Worm (Caenorhabditis elegans) whole organism, L3 larva: ENCODE measurements around the gene gtap-1.

Experiments used
- ZK546.5 ChIP-seq: sonication (generic microtip); optimal IDR thresholded peaks from 2 replicates; lab custom pipeline; 2017; ENCODE audit warnings: missing biosample characterization, missing genetic modification characterization
- aly-2 ChIP-seq: fragments of 150-350 bp; optimal IDR thresholded peaks from 2 replicates; lab custom pipeline; 2014; ENCODE audit warnings: missing biosample characterization, missing genetic modification characterization
- ceh-28 ChIP-seq: fragments of 150-350 bp; optimal IDR thresholded peaks from 2 replicates; lab custom pipeline; 2014; ENCODE audit warnings: missing biosample characterization, missing genetic modification reagents, missing genetic modification characterization
- ceh-82 ChIP-seq: fragments of 150-350 bp; optimal IDR thresholded peaks from 2 replicates; lab custom pipeline; 2014; ENCODE audit warnings: missing biosample characterization, missing genetic modification characterization
- egl-27 ChIP-seq: sonication (generic microtip); optimal IDR thresholded peaks from 4 replicates; lab custom pipeline; 2017; ENCODE audit warnings: missing biosample characterization, missing genetic modification reagents, missing genetic modification characterization
- elt-2 ChIP-seq: sonication (generic microtip); optimal IDR thresholded peaks from 2 replicates; lab custom pipeline; 2016; ENCODE audit warnings: missing genetic modification reagents, mild to moderate bottlenecking, missing genetic modification characterization, missing compliant biosample characterization
- eor-1 ChIP-seq, 2 experiments: fragments of 150-350 bp; optimal IDR thresholded peaks; 2 replicates each; lab custom pipeline; 2014 to 2018; ENCODE audit warnings: missing biosample characterization in 2 of 2, missing genetic modification characterization in 2 of 2
- fkh-10 ChIP-seq: sonication (generic microtip); optimal IDR thresholded peaks from 2 replicates; lab custom pipeline; 2017; ENCODE audit warnings: missing biosample characterization, missing genetic modification reagents, missing genetic modification characterization
- fkh-2 ChIP-seq: fragments of 150-350 bp; optimal IDR thresholded peaks from 2 replicates; lab custom pipeline; 2014; ENCODE audit warnings: missing biosample characterization, missing genetic modification reagents, missing genetic modification characterization
- hmg-11 ChIP-seq: sonication (generic microtip); optimal IDR thresholded peaks from 2 replicates; lab custom pipeline; 2016; ENCODE audit warnings: missing genetic modification characterization, missing compliant biosample characterization
- lin-15B ChIP-seq: fragments of 150-350 bp; optimal IDR thresholded peaks from 2 replicates; lab custom pipeline; 2014; ENCODE audit warnings: missing biosample characterization, missing genetic modification characterization
- lin-39 ChIP-seq: fragments of 150-350 bp; optimal IDR thresholded peaks from 2 replicates; lab custom pipeline; 2018; ENCODE audit warnings: missing biosample characterization, missing genetic modification reagents, missing genetic modification characterization
- lsy-12 ChIP-seq: sonication (generic microtip); optimal IDR thresholded peaks from 2 replicates; lab custom pipeline; 2016; ENCODE audit warnings: mild to moderate bottlenecking, missing genetic modification characterization, missing compliant biosample characterization
- mdl-1 ChIP-seq: fragments of 150-350 bp; optimal IDR thresholded peaks from 2 replicates; lab custom pipeline; 2014; ENCODE audit warnings: missing biosample characterization, missing genetic modification characterization
- nfya-1 ChIP-seq: sonication (generic microtip); optimal IDR thresholded peaks from 2 replicates; lab custom pipeline; 2017; ENCODE audit warnings: missing genetic modification characterization, mild to moderate bottlenecking, missing compliant biosample characterization, antibody characterized with exemption, moderate library complexity; ENCODE audit not compliant: insufficient read depth
- nhr-237 ChIP-seq: fragments of 150-350 bp; optimal IDR thresholded peaks from 2 replicates; lab custom pipeline; 2014; ENCODE audit warnings: missing biosample characterization, missing genetic modification characterization
- nhr-43 ChIP-seq: sonication (generic microtip); optimal IDR thresholded peaks from 2 replicates; lab custom pipeline; 2016; ENCODE audit warnings: mild to moderate bottlenecking, missing genetic modification characterization, missing compliant biosample characterization; ENCODE audit not compliant: poor library complexity, severe bottlenecking
- nhr-76 ChIP-seq: fragments of 150-350 bp; sonication (generic microtip); optimal IDR thresholded peaks from 5 replicates; lab custom pipeline; 2014; ENCODE audit warnings: missing biosample characterization, missing genetic modification characterization
- nhr-77 ChIP-seq: fragments of 150-350 bp; optimal IDR thresholded peaks from 2 replicates; lab custom pipeline; 2014; ENCODE audit warnings: missing biosample characterization, missing genetic modification characterization
- pha-4 ChIP-seq: fragments of 150-350 bp; optimal IDR thresholded peaks from 2 replicates; lab custom pipeline; 2014; ENCODE audit warnings: missing biosample characterization, missing genetic modification reagents, missing genetic modification characterization
- pqm-1 ChIP-seq: fragments of 150-350 bp; optimal IDR thresholded peaks from 2 replicates; lab custom pipeline; 2017; ENCODE audit warnings: missing biosample characterization, missing genetic modification characterization, inconsistent platforms
- skn-1 ChIP-seq: fragments of 150-350 bp; optimal IDR thresholded peaks from 2 replicates; lab custom pipeline; 2014; ENCODE audit warnings: missing biosample characterization, missing genetic modification characterization
- snpc-4 ChIP-seq: fragments of 150-350 bp; optimal IDR thresholded peaks from 2 replicates; lab custom pipeline; 2014; ENCODE audit warnings: missing biosample characterization, missing genetic modification characterization
- tbx-2 ChIP-seq: sonication (generic microtip); optimal IDR thresholded peaks from 2 replicates; lab custom pipeline; 2016; ENCODE audit warnings: mild to moderate bottlenecking, missing genetic modification characterization, missing compliant biosample characterization
- unc-39 ChIP-seq: sonication (generic microtip); optimal IDR thresholded peaks from 4 replicates; lab custom pipeline; 2017; ENCODE audit warnings: missing biosample characterization, missing genetic modification characterization
- unc-62 ChIP-seq: fragments of 150-350 bp; sonication (generic microtip); optimal IDR thresholded peaks from 4 replicates; lab custom pipeline; 2014; ENCODE audit warnings: missing biosample characterization, missing genetic modification reagents, missing genetic modification characterization
- zag-1 ChIP-seq: fragments of 150-350 bp; optimal IDR thresholded peaks from 2 replicates; lab custom pipeline; 2014; ENCODE audit warnings: missing biosample characterization, missing genetic modification characterization
- ztf-11 ChIP-seq: fragments of 150-350 bp; optimal IDR thresholded peaks from 2 replicates; lab custom pipeline; 2014; ENCODE audit warnings: missing biosample characterization, missing genetic modification characterization

gtap-1 gene

ce11 chrII:5788815-5789214, 44.2 kb downstream of the gtap-1 start, which contains the start of gene K05F1.13:
K05F1.13 (plus strand) TSS chrII:5789115.
- TF ChIP-seq nhr-76 (tag; lab: Kevin White, UChicago), result no peak

- TF ChIP-seq unc-62 (GFP tag; lab: Kevin White, UChicago), result no peak
Measured at ce11 chrII:5785504-5785903, 47.5 kb downstream of the gtap-1 start.

ce11 chrII:5781935-5782921, 50.8 kb downstream of the gtap-1 start, which contains the start of gene K05F1.6:
K05F1.6 (plus strand) TSS chrII:5782520.
- peak; percentile 25 for TF ChIP-seq ceh-82
- TF ChIP-seq pha-4 (tag; lab: Kevin White, UChicago), result peak; percentile 24
- peak; percentile 47 for TF ChIP-seq nfya-1 (tag; lab: Kevin White, UChicago)
- no peak for TF ChIP-seq eor-1 (tag; optimal IDR thresholded peaks at IDR 0.05; lab: Kevin White, UChicago)
- TF ChIP-seq nhr-77 (tag; lab: Kevin White, UChicago), result peak; percentile 40
- TF ChIP-seq elt-2, result peak; percentile 73
- peak; percentile 43 for TF ChIP-seq skn-1 (tag; lab: Kevin White, UChicago)
- peak; percentile 24 for TF ChIP-seq nhr-43 (tag; lab: Kevin White, UChicago)
- peak; percentile 15 for TF ChIP-seq snpc-4 (tag; lab: Kevin White, UChicago)
- no peak for TF ChIP-seq zag-1 (tag; lab: Kevin White, UChicago)
- TF ChIP-seq aly-2 (tag; lab: Kevin White, UChicago), result no peak
- TF ChIP-seq mdl-1 (tag; lab: Kevin White, UChicago), result peak; percentile 3
- TF ChIP-seq lin-39 (tag; lab: Kevin White, UChicago), result peak; percentile 81
- no peak for TF ChIP-seq pqm-1 (tag; lab: Kevin White, UChicago)
- TF ChIP-seq unc-39, result no peak
- peak; percentile 37 for TF ChIP-seq hmg-11 (tag; lab: Kevin White, UChicago)
- peak; percentile 47 for TF ChIP-seq lsy-12 (tag; lab: Kevin White, UChicago)
- peak; percentile 26 for TF ChIP-seq ceh-28 (tag; lab: Kevin White, UChicago)
- TF ChIP-seq tbx-2, result peak; percentile 61

- TF ChIP-seq ztf-11 (no peak), pha-4 (tag; lab: Kevin White, UChicago) (no peak), egl-27 (tag; lab: Kevin White, UChicago) (no peak), elt-2 (no peak), fkh-10 (GFP tag; lab: Kevin White, UChicago) (peak; percentile 21), hmg-11 (tag; lab: Kevin White, UChicago) (peak; percentile 56), nhr-76 (tag; lab: Kevin White, UChicago) (no peak), lin-15B (tag; lab: Kevin White, UChicago) (no peak), nfya-1 (tag; lab: Kevin White, UChicago) (peak; percentile 51), skn-1 (tag; lab: Kevin White, UChicago) (peak; percentile 22), fkh-2 (tag; lab: Kevin White, UChicago) (no peak), nhr-237 (tag; lab: Kevin White, UChicago) (no peak), ceh-28 (tag; lab: Kevin White, UChicago) (no peak), aly-2 (tag; lab: Kevin White, UChicago) (no peak), nhr-43 (tag; lab: Kevin White, UChicago) (no peak), snpc-4 (tag; lab: Kevin White, UChicago) (no peak), lin-39 (tag; lab: Kevin White, UChicago) (peak; percentile 1), ZK546.5 (tag; lab: Kevin White, UChicago) (no peak)
Measured at ce11 chrII:5779866-5780265, 53.2 kb downstream of the gtap-1 start.
